Fruit fly (Drosophila melanogaster) whole organism, embryonic: Measurements from ENCODE around the gene Sfp38D.
A peak's percentile ranks its signal among the peaks of the same experiment; 100 is the strongest.

Experiments
- Abd-B ChIP-seq: fragments of 200-800 bp; sonication (Bioruptor generic); optimal IDR thresholded peaks from 2 replicates; lab custom pipeline; 2018; ENCODE audit warnings: missing biosample characterization, mild to moderate bottlenecking, missing genetic modification characterization, moderate library complexity
- Adf1 ChIP-seq: fragments of 200-800 bp; sonication (Bioruptor generic); IDR thresholded peaks from 2 replicates; pipeline ENCODE4 v1.3.6; 2022; ENCODE audit warnings: missing biosample characterization, missing genetic modification characterization
- CG10543 ChIP-seq: fragments of 200-800 bp; sonication (Bioruptor generic); optimal IDR thresholded peaks from 3 replicates; lab custom pipeline; 2017; ENCODE audit warnings: missing biosample characterization, mild to moderate bottlenecking, missing genetic modification characterization, moderate library complexity
- CG12659 ChIP-seq: fragments of 200-800 bp; sonication (Bioruptor generic); optimal IDR thresholded peaks from 3 replicates; lab custom pipeline; 2017; ENCODE audit warnings: mild to moderate bottlenecking, missing biosample characterization, missing genetic modification reagents, missing genetic modification characterization
- CG13287 ChIP-seq: fragments of 200-800 bp; sonication (Bioruptor generic); IDR thresholded peaks from 2 replicates; pipeline ENCODE4 v1.3.6; 2022; ENCODE audit warnings: missing biosample characterization, missing genetic modification characterization; ENCODE audit not compliant: partially characterized antibody
- CG13894 ChIP-seq: fragments of 200-800 bp; sonication (Bioruptor generic); optimal IDR thresholded peaks from 3 replicates; lab custom pipeline; 2018; ENCODE audit warnings: missing biosample characterization, mild to moderate bottlenecking, missing genetic modification characterization, moderate library complexity
- CG1832 ChIP-seq: fragments of 200-800 bp; sonication (Bioruptor generic); optimal IDR thresholded peaks from 2 replicates; lab custom pipeline; 2017; ENCODE audit warnings: missing biosample characterization, mild to moderate bottlenecking, missing genetic modification characterization, inconsistent platforms
- CG31441 ChIP-seq: fragments of 200-800 bp; sonication (Bioruptor generic); IDR thresholded peaks from 2 replicates; pipeline ENCODE4 v1.3.6; 2022; ENCODE audit warnings: missing biosample characterization, missing genetic modification characterization
- CG33213 ChIP-seq: fragments of 200-800 bp; sonication (Bioruptor generic); optimal IDR thresholded peaks from 3 replicates; lab custom pipeline; 2016; ENCODE audit warnings: missing biosample characterization, missing genetic modification characterization
- CG3847 ChIP-seq: fragments of 200-800 bp; sonication (Bioruptor generic); IDR thresholded peaks from 2 replicates; pipeline ENCODE4 v1.3.6; 2022; ENCODE audit warnings: missing biosample characterization, missing genetic modification characterization
- CG5245 ChIP-seq: fragments of 200-800 bp; sonication (Bioruptor generic); optimal IDR thresholded peaks from 3 replicates; lab custom pipeline; 2016; ENCODE audit warnings: missing biosample characterization, missing genetic modification characterization
- CG7963 ChIP-seq: fragments of 200-800 bp; sonication (Bioruptor generic); IDR thresholded peaks from 3 replicates; pipeline ENCODE4 v1.3.6; 2022; ENCODE audit warnings: missing biosample characterization, missing genetic modification characterization; ENCODE audit not compliant: partially characterized antibody
- CG8290 ChIP-seq, 3 experiments: fragments of 200-800 bp; sonication (Bioruptor generic); optimal IDR thresholded peaks; 2 replicates each; lab custom pipeline; 2016 to 2019; ENCODE audit warnings: missing biosample characterization in 3 of 3, missing genetic modification characterization in 3 of 3, mild to moderate bottlenecking in 2 of 3, moderate library complexity in 1 of 3
- CG8359 ChIP-seq: fragments of 200-800 bp; sonication (Bioruptor generic); optimal IDR thresholded peaks from 2 replicates; lab custom pipeline; 2017; ENCODE audit warnings: missing biosample characterization, mild to moderate bottlenecking, missing genetic modification characterization, borderline replicate concordance
- CG8944 ChIP-seq: fragments of 200-800 bp; sonication (Bioruptor generic); optimal IDR thresholded peaks from 3 replicates; lab custom pipeline; 2016; ENCODE audit warnings: missing biosample characterization, missing genetic modification characterization
- CG9727 ChIP-seq: fragments of 200-800 bp; sonication (Bioruptor generic); optimal IDR thresholded peaks from 3 replicates; lab custom pipeline; 2017; ENCODE audit warnings: missing biosample characterization, mild to moderate bottlenecking, missing genetic modification characterization
- CG9797 ChIP-seq: fragments of 200-800 bp; sonication (Bioruptor generic); optimal IDR thresholded peaks from 3 replicates; lab custom pipeline; 2018; ENCODE audit warnings: missing biosample characterization, mild to moderate bottlenecking, missing genetic modification characterization
- CkIIα-i1 ChIP-seq: fragments of 200-800 bp; sonication (Bioruptor generic); IDR thresholded peaks from 2 replicates; pipeline ENCODE4 v1.3.6; 2022; ENCODE audit warnings: missing biosample characterization, missing genetic modification characterization
- Dip2 ChIP-seq: fragments of 200-800 bp; sonication (Bioruptor generic); IDR thresholded peaks from 2 replicates; pipeline ENCODE4 v1.3.6; 2022; ENCODE audit warnings: missing biosample characterization, missing genetic modification characterization
- Doc2 ChIP-seq: fragments of 200-800 bp; sonication (Bioruptor generic); IDR thresholded peaks from 2 replicates; pipeline ENCODE4 v1.3.6; 2022; ENCODE audit warnings: missing biosample characterization, missing genetic modification characterization
- Hmr ChIP-seq: fragments of 200-800 bp; sonication (Bioruptor generic); optimal IDR thresholded peaks from 3 replicates; lab custom pipeline; 2017; ENCODE audit warnings: mild to moderate bottlenecking, missing biosample characterization, missing genetic modification reagents, missing genetic modification characterization
- Hsf ChIP-seq: fragments of 200-800 bp; sonication (Bioruptor generic); optimal IDR thresholded peaks from 3 replicates; lab custom pipeline; 2016; ENCODE audit warnings: missing biosample characterization, missing genetic modification characterization
- Lpt ChIP-seq: fragments of >200 bp; optimal IDR thresholded peaks from 2 replicates; lab custom pipeline; 2018; ENCODE audit warnings: missing biosample characterization, missing genetic modification characterization
- MBD-R2 ChIP-seq: fragments of 200-800 bp; sonication (Bioruptor generic); IDR thresholded peaks from 2 replicates; pipeline ENCODE4 v1.3.6; 2022; ENCODE audit warnings: missing biosample characterization, missing genetic modification characterization
- MESR4 ChIP-seq: fragments of 200-800 bp; sonication (Bioruptor generic); optimal IDR thresholded peaks from 2 replicates; lab custom pipeline; 2018; ENCODE audit warnings: missing biosample characterization, mild to moderate bottlenecking, missing genetic modification characterization, moderate library complexity
- Nf-YA ChIP-seq: fragments of 200-800 bp; sonication (Bioruptor generic); IDR thresholded peaks from 2 replicates; pipeline ENCODE4 v1.3.6; 2022; ENCODE audit warnings: missing biosample characterization, missing genetic modification characterization
- Side ChIP-seq: fragments of 200-800 bp; sonication (Bioruptor generic); optimal IDR thresholded peaks from 2 replicates; lab custom pipeline; 2016; ENCODE audit warnings: missing biosample characterization, missing genetic modification characterization
- Trl ChIP-seq, 3 experiments: fragments of >200 bp in 2 of 3; fragments of 200-800 bp in 1 of 3; sonication (Bioruptor generic) in 1 of 3; optimal IDR thresholded peaks; 2 replicates in 1 of 3; 3 replicates in 2 of 3; lab custom pipeline; 2016 to 2017; ENCODE audit warnings: missing biosample characterization in 1 of 3, missing genetic modification characterization in 1 of 3
- YL-1 ChIP-seq: fragments of 200-800 bp; sonication (Bioruptor generic); optimal IDR thresholded peaks from 3 replicates; lab custom pipeline; 2017; ENCODE audit warnings: missing biosample characterization, mild to moderate bottlenecking, missing genetic modification characterization
- bbx ChIP-seq: fragments of 200-800 bp; sonication (Bioruptor generic); IDR thresholded peaks from 2 replicates; pipeline ENCODE4 v1.3.6; 2022; ENCODE audit warnings: missing biosample characterization, missing genetic modification characterization; ENCODE audit not compliant: partially characterized antibody
- croc ChIP-seq: fragments of 200-800 bp; sonication (Bioruptor generic); conservative IDR thresholded peaks from 3 replicates; pipeline ENCODE4 v1.3.6; 2022; ENCODE audit warnings: missing biosample characterization, missing genetic modification characterization
- crp ChIP-seq, 2 experiments: fragments of 200-800 bp; sonication (Bioruptor generic); optimal IDR thresholded peaks; 2 replicates in 1 of 2; 3 replicates in 1 of 2; lab custom pipeline; 2017; ENCODE audit warnings: missing biosample characterization in 2 of 2, missing genetic modification characterization in 2 of 2, mild to moderate bottlenecking in 1 of 2, moderate library complexity in 1 of 2
- dm ChIP-seq: fragments of 200-800 bp; sonication (Bioruptor generic); optimal IDR thresholded peaks from 3 replicates; lab custom pipeline; 2016; ENCODE audit warnings: missing biosample characterization, missing genetic modification characterization
- dmrt11E ChIP-seq: fragments of 200-800 bp; sonication (Bioruptor generic); optimal IDR thresholded peaks from 3 replicates; lab custom pipeline; 2018; ENCODE audit warnings: missing biosample characterization, mild to moderate bottlenecking, missing genetic modification characterization, moderate library complexity
- dysf ChIP-seq: fragments of 200-800 bp; sonication (Bioruptor generic); IDR thresholded peaks from 3 replicates; pipeline ENCODE4 v1.3.6; 2022; ENCODE audit warnings: missing biosample characterization, missing genetic modification characterization
- en ChIP-seq: fragments of 200-800 bp; sonication (Bioruptor generic); optimal IDR thresholded peaks from 2 replicates; lab custom pipeline; 2016; ENCODE audit warnings: missing biosample characterization, missing genetic modification characterization
- eyg ChIP-seq: fragments of 200-800 bp; sonication (Bioruptor generic); optimal IDR thresholded peaks from 3 replicates; lab custom pipeline; 2016; ENCODE audit warnings: missing biosample characterization, missing genetic modification characterization
- insv ChIP-seq, 2 experiments: fragments of 200-800 bp; sonication (Bioruptor generic); optimal IDR thresholded peaks; 3 replicates each; lab custom pipeline; 2016 to 2018; ENCODE audit warnings: missing biosample characterization in 2 of 2, missing genetic modification characterization in 2 of 2
- lab ChIP-seq: fragments of 200-800 bp; sonication (Bioruptor generic); optimal IDR thresholded peaks from 3 replicates; lab custom pipeline; 2017; ENCODE audit warnings: missing biosample characterization, missing genetic modification characterization, mild to moderate bottlenecking, moderate library complexity, missing genetic modification reagents
- pho ChIP-seq: fragments of 200-800 bp; sonication (Bioruptor generic); optimal IDR thresholded peaks from 2 replicates; lab custom pipeline; 2016; ENCODE audit warnings: missing biosample characterization, missing genetic modification characterization
- sc ChIP-seq, 3 experiments: fragments of >200 bp in 2 of 3; fragments of 200-800 bp in 1 of 3; sonication (Bioruptor generic) in 1 of 3; optimal IDR thresholded peaks; 2 replicates in 2 of 3; 3 replicates in 1 of 3; lab custom pipeline; 2017; ENCODE audit warnings: mild to moderate bottlenecking in 1 of 3, missing biosample characterization in 1 of 3, missing genetic modification characterization in 1 of 3, missing genetic modification reagents in 1 of 3
- schlank ChIP-seq: fragments of 200-800 bp; sonication (Bioruptor generic); optimal IDR thresholded peaks from 2 replicates; lab custom pipeline; 2018; ENCODE audit warnings: missing biosample characterization, mild to moderate bottlenecking, missing genetic modification characterization
- sob ChIP-seq: fragments of 200-800 bp; sonication (Bioruptor generic); IDR thresholded peaks from 2 replicates; pipeline ENCODE4 v1.3.6; 2022; ENCODE audit warnings: missing biosample characterization, missing genetic modification characterization
- sug ChIP-seq: fragments of 200-800 bp; optimal IDR thresholded peaks from 2 replicates; lab custom pipeline; 2019; ENCODE audit warnings: missing biosample characterization, mild to moderate bottlenecking, missing genetic modification characterization, moderate library complexity
- tap ChIP-seq: fragments of 200-800 bp; optimal IDR thresholded peaks from 3 replicates; lab custom pipeline; 2019; ENCODE audit warnings: missing biosample characterization, mild to moderate bottlenecking, missing genetic modification characterization, moderate library complexity
- trem ChIP-seq: fragments of 200-800 bp; optimal IDR thresholded peaks from 3 replicates; lab custom pipeline; 2019; ENCODE audit warnings: missing biosample characterization, mild to moderate bottlenecking, missing genetic modification characterization, moderate library complexity
- unc-4 ChIP-seq: fragments of 200-800 bp; sonication (Bioruptor generic); IDR thresholded peaks from 2 replicates; pipeline ENCODE4 v1.3.6; 2022; ENCODE audit warnings: missing biosample characterization, missing genetic modification characterization; ENCODE audit not compliant: partially characterized antibody
- yki ChIP-seq: fragments of >200 bp; optimal IDR thresholded peaks from 3 replicates; lab custom pipeline; 2018
- zf30C ChIP-seq: fragments of 200-800 bp; sonication (Bioruptor generic); optimal IDR thresholded peaks from 3 replicates; lab custom pipeline; 2018; ENCODE audit warnings: missing biosample characterization, mild to moderate bottlenecking, missing genetic modification characterization

The Sfp38D gene

dm6 chr2L:20638413-20638812 lies 2.3 kb upstream of the Sfp38D start (continued):
- peak; percentile 33 for TF ChIP-seq CG12659 (GFP tag; lab: Kevin White, UChicago)
- TF ChIP-seq sug, result no peak
- no peak for TF ChIP-seq CG8359 (GFP tag; lab: Kevin White, UChicago)
- TF ChIP-seq CG8944 (GFP tag; lab: Kevin White, UChicago), result no peak
- TF ChIP-seq crp (GFP tag; optimal IDR thresholded peaks at IDR 0.05; lab: Kevin White, UChicago), result peak in 1 of 2 experiments; percentile 52
- peak; percentile 95 for TF ChIP-seq CG9797 (GFP tag; lab: Kevin White, UChicago)
- peak; percentile 32 for TF ChIP-seq dm (GFP tag; lab: Kevin White, UChicago)
- TF ChIP-seq Trl (optimal IDR thresholded peaks at IDR 0.05; lab: Kevin White, UChicago), result peak; percentile 78 to 82
- no peak for TF ChIP-seq Trl (GFP tag; optimal IDR thresholded peaks at IDR 0.05; lab: Kevin White, UChicago)
- no peak for TF ChIP-seq dysf (GFP tag; lab: Robert Waterston, UW)
- no peak for TF ChIP-seq en (GFP tag; lab: Kevin White, UChicago)
- TF ChIP-seq CG8290 (GFP tag; optimal IDR thresholded peaks at IDR 0.05; lab: Kevin White, UChicago), result peak; percentile 30
- TF ChIP-seq CG8290 (tag; optimal IDR thresholded peaks at IDR 0.05; lab: Kevin White, UChicago), result peak in 1 of 2 experiments; percentile 55
- TF ChIP-seq bbx (GFP tag; lab: Robert Waterston, UW), result peak; percentile 49
- peak; percentile 92 for TF ChIP-seq CG33213 (GFP tag; lab: Kevin White, UChicago)
- no peak for TF ChIP-seq dmrt11E (tag; lab: Kevin White, UChicago)
- TF ChIP-seq YL-1 (GFP tag; lab: Kevin White, UChicago), result peak; percentile 29
- no peak for TF ChIP-seq CG5245 (GFP tag; lab: Kevin White, UChicago)
- peak; percentile 72 for TF ChIP-seq CG3847 (GFP tag; lab: Robert Waterston, UW)
- TF ChIP-seq Abd-B, result peak; percentile 54
- peak; percentile 76 for TF ChIP-seq Hmr
- peak; percentile 32 for TF ChIP-seq CG13894 (tag; lab: Kevin White, UChicago)
- TF ChIP-seq tap (tag; lab: Kevin White, UChicago), result no peak
- no peak for TF ChIP-seq Nf-YA (GFP tag; lab: Robert Waterston, UW)
- no peak for TF ChIP-seq schlank (tag; lab: Kevin White, UChicago)
- peak; percentile 90 for TF ChIP-seq MBD-R2 (GFP tag; lab: Robert Waterston, UW)
- TF ChIP-seq Dip2, result no peak
- TF ChIP-seq Doc2 (GFP tag; lab: Robert Waterston, UW), result no peak
- peak; percentile 68 for TF ChIP-seq trem (tag; lab: Kevin White, UChicago)
- TF ChIP-seq Adf1, result no peak
- no peak for TF ChIP-seq insv (GFP tag; optimal IDR thresholded peaks at IDR 0.05; lab: Kevin White, UChicago)
- no peak for TF ChIP-seq CkIIα-i1 (GFP tag; lab: Robert Waterston, UW)
- TF ChIP-seq Lpt (GFP tag; lab: Kevin White, UChicago), result no peak
- peak; percentile 53 for TF ChIP-seq yki (lab: Kevin White, UChicago)
- TF ChIP-seq CG10543 (GFP tag; lab: Kevin White, UChicago), result no peak
- TF ChIP-seq CG31441 (GFP tag; lab: Robert Waterston, UW), result peak; percentile 29; the same call in 1 of the 2 replicates
- TF ChIP-seq CG13287 (GFP tag; lab: Robert Waterston, UW), result peak; percentile 52; the same call in 1 of the 2 replicates
- peak; percentile 32; the same call in 1 of the 2 replicates for TF ChIP-seq unc-4 (GFP tag; lab: Robert Waterston, UW)
- no peak for TF ChIP-seq pho (GFP tag; lab: Kevin White, UChicago)
- TF ChIP-seq zf30C (GFP tag; lab: Kevin White, UChicago), result no peak
- no peak for TF ChIP-seq Hsf (GFP tag; lab: Kevin White, UChicago)
- no peak for TF ChIP-seq croc (GFP tag; lab: Robert Waterston, UW)
- peak; percentile 20 for TF ChIP-seq CG9727 (GFP tag; lab: Kevin White, UChicago)
- peak; percentile 41; the same call in 1 of the 3 replicates for TF ChIP-seq CG7963
- no peak for TF ChIP-seq sc (optimal IDR thresholded peaks at IDR 0.05; lab: Kevin White, UChicago)
- TF ChIP-seq sc (GFP tag; optimal IDR thresholded peaks at IDR 0.05; lab: Kevin White, UChicago), result peak; percentile 25
- no peak for TF ChIP-seq eyg (GFP tag; lab: Kevin White, UChicago)
- TF ChIP-seq Side, result no peak
- TF ChIP-seq MESR4 (GFP tag; lab: Kevin White, UChicago), result peak; percentile 20
- no peak for TF ChIP-seq lab
- peak; percentile 45 for TF ChIP-seq CG1832 (GFP tag; lab: Kevin White, UChicago)
- TF ChIP-seq sob (GFP tag; lab: Robert Waterston, UW), result no peak
